Worm (Caenorhabditis elegans): ENCODE measurements around the gene Y73F8A.12.

- TF ChIP-seq Y67H2A.10 (GFP tag; conservative IDR thresholded peaks at IDR 0.05) (no peak), ets-4 (GFP tag; optimal IDR thresholded peaks at IDR 0.05) (no peak), snpc-1.1 (tag; optimal IDR thresholded peaks at IDR 0.05; ENCODE audit: insufficient read depth) (no peak), him-1 (tag; optimal IDR thresholded peaks at IDR 0.05) (no peak), F49E8.2 (tag; optimal IDR thresholded peaks at IDR 0.05; ENCODE audit: insufficient read depth) (no peak), aptf-3 (GFP tag; IDR thresholded peaks at IDR 0.05) (no peak)
Observed at ce11 chrIV:15283617-15284016, 27.9 kb downstream of the Y73F8A.12 start.

All from whole organism, young adult.